Worm (Caenorhabditis elegans) whole organism, L4/young adult: ENCODE data around the gene clec-32.

Experiments used
- dao-5 ChIP-seq: sonication (generic microtip); optimal IDR thresholded peaks from 2 replicates; lab custom pipeline; 2016; ENCODE audit warnings: missing genotype, missing genetic modification characterization, moderate library complexity, missing compliant biosample characterization
- him-1 ChIP-seq: sonication (generic microtip); optimal IDR thresholded peaks from 2 replicates; lab custom pipeline; 2016; ENCODE audit warnings: missing genotype, missing genetic modification reagents, missing genetic modification characterization, missing compliant biosample characterization

DNA sequence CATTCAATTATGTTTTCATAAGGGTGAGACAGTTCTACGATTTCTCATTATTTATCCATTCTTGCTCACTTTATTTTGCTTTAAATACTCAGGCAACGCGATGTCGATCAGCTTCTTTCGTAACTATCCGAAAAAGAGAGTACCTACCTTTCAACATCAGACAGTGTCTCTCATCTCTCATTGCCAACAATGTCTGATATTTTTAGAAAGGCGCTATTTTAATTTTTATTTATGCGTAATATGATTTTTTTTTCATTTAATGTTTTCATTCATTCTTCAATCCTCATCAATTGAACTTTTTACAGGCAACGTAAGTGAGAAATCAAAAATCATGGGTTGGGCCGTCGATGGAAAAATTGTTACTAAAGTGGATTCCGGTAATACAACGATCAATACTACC lies 23.1 kb upstream of the clec-32 start, which contains the start of gene F09C6.13:
- TF ChIP-seq dao-5 = no peak
- TF ChIP-seq him-1 = no peak
